Fruit fly (Drosophila melanogaster) whole organism, adult: ENCODE measurements around the gene CG10553.

Experiments
- CG11617 ChIP-seq: fragments of 200-800 bp; sonication (Bioruptor generic); optimal IDR thresholded peaks from 2 replicates; lab custom pipeline; 2017; ENCODE audit warnings: mild to moderate bottlenecking, missing biosample characterization, missing genetic modification reagents, missing genetic modification characterization
- CG12768 ChIP-seq: fragments of 200-800 bp; sonication (Bioruptor generic); optimal IDR thresholded peaks from 2 replicates; lab custom pipeline; 2017; ENCODE audit warnings: missing biosample characterization, missing genetic modification characterization, mild to moderate bottlenecking, moderate library complexity, missing genetic modification reagents
- CG14711 ChIP-seq: fragments of 200-800 bp; sonication (Bioruptor generic); optimal IDR thresholded peaks from 2 replicates; lab custom pipeline; 2018; ENCODE audit warnings: missing biosample characterization, mild to moderate bottlenecking, missing genetic modification characterization, moderate library complexity
- CG1620 ChIP-seq: fragments of 200-800 bp; sonication (Bioruptor generic); optimal IDR thresholded peaks from 2 replicates; lab custom pipeline; 2016; ENCODE audit warnings: missing biosample characterization, missing genetic modification characterization
- CG33017 ChIP-seq: fragments of 200-800 bp; sonication (Bioruptor generic); optimal IDR thresholded peaks from 2 replicates; lab custom pipeline; 2018; ENCODE audit warnings: missing biosample characterization, mild to moderate bottlenecking, missing genetic modification characterization, moderate library complexity
- CG5204 ChIP-seq: fragments of 200-800 bp; sonication (Bioruptor generic); optimal IDR thresholded peaks from 2 replicates; lab custom pipeline; 2016; ENCODE audit warnings: missing biosample characterization, missing genetic modification characterization
- CG7045 ChIP-seq: fragments of 200-800 bp; sonication (Bioruptor generic); optimal IDR thresholded peaks from 2 replicates; lab custom pipeline; 2017; ENCODE audit warnings: missing biosample characterization, mild to moderate bottlenecking, missing genetic modification characterization
- CG7101 ChIP-seq: fragments of 200-800 bp; sonication (Bioruptor generic); optimal IDR thresholded peaks from 2 replicates; lab custom pipeline; 2018; ENCODE audit warnings: missing biosample characterization, mild to moderate bottlenecking, missing genetic modification characterization, moderate library complexity
- Clk ChIP-seq: fragments of 200-800 bp; sonication (Bioruptor generic); optimal IDR thresholded peaks from 2 replicates; lab custom pipeline; 2017; ENCODE audit warnings: missing biosample characterization, missing genetic modification characterization
- Crg-1 ChIP-seq: fragments of 200-800 bp; sonication (Bioruptor generic); optimal IDR thresholded peaks from 2 replicates; lab custom pipeline; 2016; ENCODE audit warnings: missing biosample characterization, missing genetic modification characterization
- Hr96 ChIP-seq: fragments of 200-800 bp; sonication (Bioruptor generic); optimal IDR thresholded peaks from 2 replicates; lab custom pipeline; 2016; ENCODE audit warnings: missing biosample characterization, missing genetic modification characterization
- Mnt ChIP-seq: fragments of 200-800 bp; sonication (Bioruptor generic); optimal IDR thresholded peaks from 2 replicates; lab custom pipeline; 2016; ENCODE audit warnings: missing biosample characterization, mild to moderate bottlenecking, missing genetic modification characterization
- bab1 ChIP-seq: fragments of 200-800 bp; sonication (Bioruptor generic); optimal IDR thresholded peaks from 3 replicates; lab custom pipeline; 2019; ENCODE audit warnings: missing biosample characterization, mild to moderate bottlenecking, missing genetic modification characterization, moderate library complexity
- cic ChIP-seq: fragments of 200-800 bp; sonication (Bioruptor generic); optimal IDR thresholded peaks from 2 replicates; lab custom pipeline; 2017; ENCODE audit warnings: missing biosample characterization, mild to moderate bottlenecking, missing genetic modification characterization, moderate library complexity
- cnc ChIP-seq, 2 experiments: fragments of >200 bp; optimal IDR thresholded peaks; 2 replicates each; lab custom pipeline; 2017
- kay ChIP-seq: fragments of 200-800 bp; sonication (Bioruptor generic); peaks from one replicate; lab custom pipeline; 2016; ENCODE audit warnings: missing biosample characterization, missing genetic modification characterization, borderline replicate concordance
- ovo ChIP-seq: fragments of 200-800 bp; sonication (Bioruptor generic); optimal IDR thresholded peaks from 2 replicates; lab custom pipeline; 2016; ENCODE audit warnings: missing biosample characterization, missing genetic modification characterization
- pad ChIP-seq: fragments of 200-800 bp; sonication (Bioruptor generic); optimal IDR thresholded peaks from 3 replicates; lab custom pipeline; 2017; ENCODE audit warnings: missing biosample characterization, missing genetic modification characterization, mild to moderate bottlenecking, moderate library complexity, missing genetic modification reagents
- tj ChIP-seq: fragments of 200-800 bp; sonication (Bioruptor generic); optimal IDR thresholded peaks from 3 replicates; lab custom pipeline; 2017; ENCODE audit warnings: missing biosample characterization, mild to moderate bottlenecking, missing genetic modification characterization, moderate library complexity
- toe ChIP-seq: fragments of 200-800 bp; sonication (Bioruptor generic); optimal IDR thresholded peaks from 2 replicates; lab custom pipeline; 2016; ENCODE audit warnings: missing biosample characterization, missing genetic modification characterization

CG10553 gene

DNA sequence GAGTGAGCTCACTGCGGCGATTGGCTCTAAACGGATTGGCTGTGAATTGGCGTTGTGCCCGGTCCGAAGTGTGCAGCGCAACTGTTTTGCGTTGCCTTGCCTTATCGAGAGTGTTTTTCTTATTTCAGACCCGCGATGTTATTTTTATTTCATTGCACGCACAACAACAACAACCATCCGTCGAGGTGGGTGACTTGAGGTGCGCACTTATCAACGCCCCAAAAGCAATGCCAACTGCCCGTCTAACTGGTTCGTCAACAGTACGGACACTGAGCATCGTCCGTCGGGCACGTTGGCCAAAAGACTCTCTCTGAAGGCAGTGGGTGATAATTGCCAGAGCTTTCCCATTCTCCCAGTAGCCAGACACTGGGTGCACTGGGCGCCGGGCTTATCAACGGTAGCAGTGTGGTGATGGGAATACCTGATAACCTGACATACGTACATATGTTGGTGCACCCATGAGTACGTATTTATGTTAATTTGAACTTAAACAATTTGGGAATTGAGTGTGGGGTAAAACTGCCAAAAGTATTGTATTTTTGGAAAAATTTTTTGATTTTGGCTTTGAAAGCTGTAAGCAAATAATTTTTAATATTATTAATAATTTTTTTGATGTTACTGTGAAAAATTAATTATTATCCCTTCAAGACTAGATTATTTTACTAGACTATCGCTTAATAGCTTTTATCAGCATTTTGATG is 22.4 kb downstream of the CG10553 start, which contains the start of gene CG31102:
CG31102 (minus strand) TSS at position 275 of the 701 bp plus-strand sequence.
- peak; percentile 75 for TF ChIP-seq kay (GFP tag; lab: Kevin White, UChicago)
- TF ChIP-seq CG7101 (tag; lab: Kevin White, UChicago) = no peak
- TF ChIP-seq CG12768 (GFP tag; lab: Kevin White, UChicago) = peak; percentile 52
- peak; percentile 85 for TF ChIP-seq Mnt (GFP tag; lab: Kevin White, UChicago)
- TF ChIP-seq Clk = no peak
- peak; percentile 31 for TF ChIP-seq toe (GFP tag; lab: Kevin White, UChicago)
- peak; percentile 91 for TF ChIP-seq cic
- peak; percentile 73 for TF ChIP-seq Hr96 (GFP tag; lab: Kevin White, UChicago)
- TF ChIP-seq CG33017 (tag; lab: Kevin White, UChicago) = peak; percentile 53
- no peak for TF ChIP-seq Crg-1 (GFP tag; lab: Kevin White, UChicago)

DNA sequence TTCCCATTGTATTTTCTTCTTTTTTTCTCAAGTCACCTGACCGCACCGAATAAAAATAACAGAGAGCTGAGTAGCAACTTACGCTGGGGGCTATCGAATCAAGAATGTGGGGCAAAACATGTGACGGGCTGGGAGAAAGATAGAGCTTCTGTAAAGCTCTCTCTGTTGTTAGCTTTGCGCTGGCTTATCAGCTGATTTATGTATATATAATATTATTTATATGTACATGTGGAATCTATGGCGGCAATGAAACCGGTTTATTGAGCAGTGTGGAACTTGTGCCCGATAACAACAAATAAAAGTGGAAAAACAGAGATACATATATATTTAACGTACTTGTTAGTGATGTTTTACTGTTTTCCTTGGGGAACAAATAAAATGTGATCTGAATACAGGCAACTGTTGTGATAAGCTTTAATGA is 25.0 kb downstream of the CG10553 start, which contains the start of gene CG31098:
CG31098 (minus strand) TSS at position 114 of the 421 bp plus-strand sequence.
- TF ChIP-seq CG12768 (GFP tag; lab: Kevin White, UChicago) (peak; percentile 80), pad (GFP tag; lab: Kevin White, UChicago) (peak; percentile 35), Mnt (GFP tag; lab: Kevin White, UChicago) (peak; percentile 90), Crg-1 (GFP tag; lab: Kevin White, UChicago) (no peak), CG7045 (GFP tag; lab: Kevin White, UChicago) (peak; percentile 62), cnc (optimal IDR thresholded peaks at IDR 0.05; lab: Kevin White, UChicago) (peak in 1 of 2 experiments; percentile 57), cic (peak; percentile 92), ovo (peak; percentile 41), CG11617 (peak; percentile 53), kay (GFP tag; lab: Kevin White, UChicago) (peak; percentile 89), toe (GFP tag; lab: Kevin White, UChicago) (peak; percentile 41), CG14711 (tag; lab: Kevin White, UChicago) (peak; percentile 29), CG7101 (tag; lab: Kevin White, UChicago) (peak; percentile 60), Clk (no peak), CG1620 (GFP tag; lab: Kevin White, UChicago) (no peak), Hr96 (GFP tag; lab: Kevin White, UChicago) (no peak), bab1 (GFP tag; lab: Kevin White, UChicago) (peak; percentile 84), CG33017 (tag; lab: Kevin White, UChicago) (peak; percentile 83), CG5204 (GFP tag; lab: Kevin White, UChicago) (no peak), tj (GFP tag; lab: Kevin White, UChicago) (peak; percentile 18)

DNA sequence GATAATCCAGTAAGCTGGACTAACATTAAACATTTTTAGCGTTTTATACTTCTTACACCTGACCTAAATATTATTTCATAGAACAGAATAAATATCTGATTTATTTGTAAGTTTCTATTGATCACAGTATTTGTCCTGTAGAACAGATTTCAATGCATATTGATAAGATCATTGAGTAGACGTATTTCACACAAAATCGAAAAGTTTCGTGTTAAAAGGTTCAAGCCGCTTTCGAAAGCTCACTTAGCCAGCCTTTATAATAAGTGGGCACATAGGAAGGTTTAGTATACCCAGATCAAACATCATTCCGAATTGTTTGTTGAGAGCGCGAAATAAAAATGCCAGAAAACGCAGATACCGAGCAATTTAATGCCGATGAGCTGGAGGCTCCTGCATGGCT is 28.3 kb downstream of the CG10553 start, which contains the start of gene CG11893:
CG11893 (plus strand) TSS at position 301 of the 400 bp plus-strand sequence.
- TF ChIP-seq kay (GFP tag; lab: Kevin White, UChicago) (peak; percentile 37), CG33017 (tag; lab: Kevin White, UChicago) (no peak)

DNA sequence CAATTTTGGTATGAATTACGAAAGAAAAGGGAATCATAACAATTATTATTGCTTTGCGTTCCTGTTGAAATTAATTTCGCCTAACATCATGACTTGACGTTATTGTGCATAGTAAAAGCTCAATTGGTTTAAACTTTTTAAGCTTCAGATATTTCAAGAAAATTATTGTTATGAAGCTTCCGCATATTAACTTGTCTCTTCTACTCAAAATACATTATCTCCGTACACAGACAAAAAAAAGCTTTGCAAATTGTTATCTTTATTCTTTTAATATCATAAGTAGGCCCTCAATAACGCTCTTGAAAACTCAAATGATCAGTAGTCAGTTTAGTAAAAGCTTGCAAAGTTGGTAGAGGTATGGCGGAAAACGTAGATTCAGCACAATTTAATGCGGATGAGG is 30.8 kb downstream of the CG10553 start, which contains the start of gene CG13658:
CG13658 (plus strand) TSS at position 347 of the 400 bp plus-strand sequence.
- TF ChIP-seq Hr96 (GFP tag; lab: Kevin White, UChicago) (no peak), pad (GFP tag; lab: Kevin White, UChicago) (no peak), ovo (no peak), Clk (no peak), CG7101 (tag; lab: Kevin White, UChicago) (no peak), CG1620 (GFP tag; lab: Kevin White, UChicago) (no peak), CG7045 (GFP tag; lab: Kevin White, UChicago) (no peak), cnc (optimal IDR thresholded peaks at IDR 0.05; lab: Kevin White, UChicago) (peak in 1 of 2 experiments; percentile 81), CG33017 (tag; lab: Kevin White, UChicago) (no peak), CG11617 (no peak), CG5204 (GFP tag; lab: Kevin White, UChicago) (no peak), bab1 (GFP tag; lab: Kevin White, UChicago) (peak; percentile 14), CG14711 (tag; lab: Kevin White, UChicago) (no peak), toe (GFP tag; lab: Kevin White, UChicago) (no peak), Mnt (GFP tag; lab: Kevin White, UChicago) (no peak), cic (peak; percentile 59), CG12768 (GFP tag; lab: Kevin White, UChicago) (peak; percentile 13), tj (GFP tag; lab: Kevin White, UChicago) (no peak), Crg-1 (GFP tag; lab: Kevin White, UChicago) (no peak), kay (GFP tag; lab: Kevin White, UChicago) (peak; percentile 90)

DNA sequence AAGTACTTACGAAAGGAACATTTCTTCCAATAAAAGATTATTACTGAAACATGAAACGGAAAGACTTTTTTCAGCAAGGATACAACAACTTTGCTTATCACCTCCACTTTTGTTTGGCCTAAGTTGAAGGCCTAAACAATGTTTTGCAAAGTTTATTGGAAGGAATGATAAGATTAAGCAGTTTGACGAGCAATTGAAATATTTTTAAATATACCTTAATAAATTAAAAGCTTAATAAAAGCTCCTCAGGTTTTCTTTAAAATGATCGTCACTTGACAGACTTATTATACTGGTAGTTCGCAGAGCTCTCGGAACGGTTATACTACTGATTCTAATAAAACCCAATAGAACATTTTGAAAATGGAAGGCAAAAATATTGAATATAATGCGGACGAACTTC is 32.7 kb downstream of the CG10553 start, which contains the start of gene CG31104:
CG31104 (plus strand) TSS at position 301 of the 400 bp plus-strand sequence.
- peak; percentile 87 for TF ChIP-seq kay (GFP tag; lab: Kevin White, UChicago)
- TF ChIP-seq Mnt (GFP tag; lab: Kevin White, UChicago) = no peak

DNA sequence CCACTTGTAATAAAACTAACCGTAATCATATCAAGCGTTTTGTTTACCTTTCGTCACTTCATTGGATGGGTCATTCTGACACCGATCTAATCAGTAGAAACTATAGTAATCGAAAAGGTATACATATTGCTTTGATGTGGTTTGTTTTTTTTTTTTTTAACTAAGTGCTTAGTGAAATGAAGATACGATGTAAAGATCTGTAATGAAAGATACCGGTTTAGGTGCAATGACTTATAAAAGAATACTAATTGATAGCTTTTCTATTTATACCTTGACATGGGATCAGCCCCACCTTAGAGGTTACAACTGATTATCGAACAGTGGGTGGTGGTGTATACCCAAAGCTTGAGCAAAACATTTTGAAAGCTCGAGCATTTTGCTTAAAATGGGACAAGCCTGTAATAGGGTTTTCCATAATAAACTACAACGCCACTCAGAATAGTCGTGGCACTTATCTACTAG is 34.7 kb downstream of the CG10553 start, which contains the start of gene CG31300:
CG31300 (plus strand) TSS at position 412 of the 462 bp plus-strand sequence.
- TF ChIP-seq cnc (optimal IDR thresholded peaks at IDR 0.05; lab: Kevin White, UChicago) (no peak), cic (peak; percentile 65), CG5204 (GFP tag; lab: Kevin White, UChicago) (no peak), CG7101 (tag; lab: Kevin White, UChicago) (peak; percentile 14), CG14711 (tag; lab: Kevin White, UChicago) (peak; percentile 33), CG12768 (GFP tag; lab: Kevin White, UChicago) (peak; percentile 3), CG7045 (GFP tag; lab: Kevin White, UChicago) (no peak), Mnt (GFP tag; lab: Kevin White, UChicago) (no peak), tj (GFP tag; lab: Kevin White, UChicago) (no peak)
